Worm (Caenorhabditis elegans): Measurements from ENCODE around the gene clec-256.

clec-256 gene

ce11 chrV:18771804-18772386 is 405 bp downstream of the clec-256 start:
- no peak for TF ChIP-seq ceh-13 (GFP tag; optimal IDR thresholded peaks at IDR 0.05)
- TF ChIP-seq flt-1 (GFP tag; IDR thresholded peaks at IDR 0.05) = no peak
- no peak for TF ChIP-seq aly-1 (tag; optimal IDR thresholded peaks at IDR 0.05)
- no peak for TF ChIP-seq tra-4 (tag; optimal IDR thresholded peaks at IDR 0.05)
- no peak for TF ChIP-seq hmbx-1 (tag; optimal IDR thresholded peaks at IDR 0.05)
- no peak for TF ChIP-seq hnd-1 (tag; optimal IDR thresholded peaks at IDR 0.05)
- TF ChIP-seq pes-1 (GFP tag; IDR thresholded peaks at IDR 0.05) = no peak
- TF ChIP-seq B0310.2 (tag; optimal IDR thresholded peaks at IDR 0.05) = no peak
- no peak for TF ChIP-seq F13C5.2 (tag; optimal IDR thresholded peaks at IDR 0.05)
- TF ChIP-seq ets-7 (tag; optimal IDR thresholded peaks at IDR 0.05) = no peak

DNA sequence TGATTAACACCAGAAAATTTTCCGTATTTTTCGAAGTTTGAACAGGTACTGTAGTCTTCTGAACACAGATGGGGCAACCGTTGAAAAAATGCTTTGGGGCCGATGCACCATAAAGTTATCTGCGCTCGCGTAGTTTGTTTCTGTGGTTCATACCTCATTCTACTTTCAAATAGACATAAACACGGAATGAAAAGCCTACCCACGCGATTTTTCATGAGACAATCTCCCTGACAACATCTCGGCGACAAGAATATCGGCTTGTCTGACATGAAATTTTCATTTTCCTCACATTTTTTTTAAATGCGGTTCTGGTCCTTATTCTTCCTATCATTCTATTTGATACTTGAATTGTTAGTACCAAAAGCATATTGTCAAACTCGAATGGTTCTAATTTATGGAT is 1.3 kb downstream of the clec-256 start, which contains the start of gene clec-257:
clec-257 (plus strand) TSS at position 301 of the 400 bp plus-strand sequence.
- TF ChIP-seq tbx-37 (GFP tag; conservative IDR thresholded peaks at IDR 0.05) (no peak), ets-7 (tag; optimal IDR thresholded peaks at IDR 0.05) (no peak), hmbx-1 (tag; optimal IDR thresholded peaks at IDR 0.05) (no peak), sea-1 (GFP tag; conservative IDR thresholded peaks at IDR 0.05) (no peak), ama-1 (optimal IDR thresholded peaks at IDR 0.05) (no peak), tbx-11 (GFP tag; IDR thresholded peaks at IDR 0.05) (no peak), pes-1 (GFP tag; IDR thresholded peaks at IDR 0.05) (no peak), F13C5.2 (tag; optimal IDR thresholded peaks at IDR 0.05) (no peak), B0310.2 (tag; optimal IDR thresholded peaks at IDR 0.05) (no peak), tra-4 (tag; optimal IDR thresholded peaks at IDR 0.05) (no peak), scrt-1 (GFP tag; IDR thresholded peaks at IDR 0.05) (no peak), hmg-4 (GFP tag; optimal IDR thresholded peaks at IDR 0.05) (no peak), ceh-13 (GFP tag; optimal IDR thresholded peaks at IDR 0.05) (no peak), flt-1 (GFP tag; IDR thresholded peaks at IDR 0.05) (no peak), ceh-36 (tag; optimal IDR thresholded peaks at IDR 0.05) (no peak), hnd-1 (tag; optimal IDR thresholded peaks at IDR 0.05) (no peak), aly-1 (tag; optimal IDR thresholded peaks at IDR 0.05) (no peak)

DNA sequence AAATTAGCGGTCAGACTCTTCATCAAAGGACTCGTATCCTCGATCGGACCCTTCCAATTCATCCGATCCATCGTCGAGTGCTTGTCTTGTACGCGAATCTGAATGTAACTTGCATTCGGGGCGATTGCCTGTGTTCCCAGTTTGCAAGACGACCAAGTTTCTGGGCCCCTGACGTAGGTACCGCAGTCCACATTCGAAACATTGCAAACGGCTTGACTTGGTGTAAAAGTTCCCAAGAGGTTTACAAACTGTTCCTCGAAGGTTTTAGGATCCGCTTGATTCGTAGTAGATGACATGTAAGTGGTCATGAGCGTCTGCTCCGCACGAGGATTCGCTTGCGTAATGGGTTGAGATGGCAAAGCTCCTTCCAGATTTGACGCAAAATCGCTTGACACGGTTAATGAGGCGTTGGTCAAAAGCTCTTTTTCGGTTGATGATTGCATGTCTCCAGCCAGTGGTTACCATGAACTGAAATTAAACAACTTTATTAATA is 4.8 kb downstream of the clec-256 start, which contains the start of gene Y17D7B.4:
Y17D7B.4 (minus strand) TSS at position 443 of the 493 bp plus-strand sequence.
- TF ChIP-seq ceh-36 (tag; optimal IDR thresholded peaks at IDR 0.05) (no peak), hmbx-1 (tag; optimal IDR thresholded peaks at IDR 0.05) (no peak), ama-1 (optimal IDR thresholded peaks at IDR 0.05) (no peak), tbx-11 (GFP tag; IDR thresholded peaks at IDR 0.05) (no peak), hnd-1 (tag; optimal IDR thresholded peaks at IDR 0.05) (no peak)

ce11 chrV:18780605-18781004 is 9.1 kb downstream of the clec-256 start:
- TF ChIP-seq pes-1 (GFP tag; IDR thresholded peaks at IDR 0.05) (no peak), scrt-1 (GFP tag; IDR thresholded peaks at IDR 0.05) (no peak), tra-4 (tag; optimal IDR thresholded peaks at IDR 0.05) (no peak), sea-1 (GFP tag; conservative IDR thresholded peaks at IDR 0.05) (no peak), F13C5.2 (tag; optimal IDR thresholded peaks at IDR 0.05) (no peak), flt-1 (GFP tag; IDR thresholded peaks at IDR 0.05) (no peak), ceh-13 (GFP tag; optimal IDR thresholded peaks at IDR 0.05) (no peak), hmg-4 (GFP tag; optimal IDR thresholded peaks at IDR 0.05) (no peak), hmbx-1 (tag; optimal IDR thresholded peaks at IDR 0.05) (no peak), ama-1 (optimal IDR thresholded peaks at IDR 0.05) (no peak), B0310.2 (tag; optimal IDR thresholded peaks at IDR 0.05) (no peak), ceh-36 (tag; optimal IDR thresholded peaks at IDR 0.05) (no peak), tbx-37 (GFP tag; conservative IDR thresholded peaks at IDR 0.05) (no peak), tbx-11 (GFP tag; IDR thresholded peaks at IDR 0.05) (no peak), ets-7 (tag; optimal IDR thresholded peaks at IDR 0.05) (no peak), aly-1 (tag; optimal IDR thresholded peaks at IDR 0.05) (no peak), hnd-1 (tag; optimal IDR thresholded peaks at IDR 0.05) (no peak)

ce11 chrV:18782747-18783146 is 11.3 kb downstream of the clec-256 start:
- TF ChIP-seq flt-1 (GFP tag; IDR thresholded peaks at IDR 0.05) (no peak), hnd-1 (tag; optimal IDR thresholded peaks at IDR 0.05) (no peak), aly-1 (tag; optimal IDR thresholded peaks at IDR 0.05) (no peak), tbx-11 (GFP tag; IDR thresholded peaks at IDR 0.05) (no peak), scrt-1 (GFP tag; IDR thresholded peaks at IDR 0.05) (no peak), F13C5.2 (tag; optimal IDR thresholded peaks at IDR 0.05) (no peak), ceh-13 (GFP tag; optimal IDR thresholded peaks at IDR 0.05) (no peak), ets-7 (tag; optimal IDR thresholded peaks at IDR 0.05) (no peak), ceh-36 (tag; optimal IDR thresholded peaks at IDR 0.05) (no peak), sea-1 (GFP tag; conservative IDR thresholded peaks at IDR 0.05) (no peak), B0310.2 (tag; optimal IDR thresholded peaks at IDR 0.05) (no peak), hmbx-1 (tag; optimal IDR thresholded peaks at IDR 0.05) (no peak), tra-4 (tag; optimal IDR thresholded peaks at IDR 0.05) (no peak), ama-1 (optimal IDR thresholded peaks at IDR 0.05) (no peak)

DNA sequence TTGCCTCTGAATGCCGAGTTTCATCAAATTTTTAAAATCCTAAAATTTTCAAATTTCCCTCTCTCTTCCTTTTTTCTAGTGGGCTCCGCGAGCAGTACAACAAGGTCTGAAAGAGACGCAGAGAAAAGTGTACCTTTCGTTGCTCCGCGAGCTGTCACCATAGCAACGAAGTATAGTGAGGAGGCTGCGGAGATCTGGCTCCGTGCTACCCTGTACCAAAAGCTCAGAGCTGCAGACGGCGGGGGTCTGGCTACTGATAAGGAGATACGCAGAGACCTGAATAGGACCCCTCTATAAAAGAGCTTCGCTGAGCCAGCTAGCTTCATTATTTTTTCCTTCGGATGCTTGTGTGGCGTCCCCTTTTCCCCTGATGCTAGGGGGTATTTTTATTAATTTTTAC is 12.0 kb downstream of the clec-256 start, which contains the start of gene Y17D7B.10:
Y17D7B.10 (plus strand) TSS at position 243 of the 400 bp plus-strand sequence.
- TF ChIP-seq F13C5.2 (tag; optimal IDR thresholded peaks at IDR 0.05) = no peak
- no peak for TF ChIP-seq ceh-13 (GFP tag; optimal IDR thresholded peaks at IDR 0.05)
- no peak for TF ChIP-seq scrt-1 (GFP tag; IDR thresholded peaks at IDR 0.05)
- TF ChIP-seq tbx-11 (GFP tag; IDR thresholded peaks at IDR 0.05) = no peak

- TF ChIP-seq sea-1 (GFP tag; conservative IDR thresholded peaks at IDR 0.05) = no peak
- no peak for TF ChIP-seq ama-1 (optimal IDR thresholded peaks at IDR 0.05)
- TF ChIP-seq tbx-37 (GFP tag; conservative IDR thresholded peaks at IDR 0.05) = no peak
- no peak for TF ChIP-seq hmbx-1 (tag; optimal IDR thresholded peaks at IDR 0.05)
- no peak for TF ChIP-seq ceh-36 (tag; optimal IDR thresholded peaks at IDR 0.05)
- TF ChIP-seq flt-1 (GFP tag; IDR thresholded peaks at IDR 0.05) = no peak
- TF ChIP-seq scrt-1 (GFP tag; IDR thresholded peaks at IDR 0.05) = no peak
- TF ChIP-seq pes-1 (GFP tag; IDR thresholded peaks at IDR 0.05) = no peak
- TF ChIP-seq F13C5.2 (tag; optimal IDR thresholded peaks at IDR 0.05) = no peak
- TF ChIP-seq aly-1 (tag; optimal IDR thresholded peaks at IDR 0.05) = no peak
- no peak for TF ChIP-seq ceh-13 (GFP tag; optimal IDR thresholded peaks at IDR 0.05)
- no peak for TF ChIP-seq B0310.2 (tag; optimal IDR thresholded peaks at IDR 0.05)
- TF ChIP-seq tbx-11 (GFP tag; IDR thresholded peaks at IDR 0.05) = no peak
Observed at ce11 chrV:18786694-18787093, 15.2 kb downstream of the clec-256 start, which contains the start of gene Y17D7B.3. Gene Y17D7B.3, minus strand, starts transcription at chrV:18786794.
